Fruit fly (Drosophila melanogaster) whole organism, embryonic: ENCODE data around the gene alpha-Est9.

Source experiments
- CG10366 ChIP-seq: fragments of 200-800 bp; sonication (Bioruptor generic); IDR thresholded peaks from 2 replicates; pipeline ENCODE4 v1.3.6; 2022; ENCODE audit warnings: missing biosample characterization, missing genetic modification characterization
- CG18262 ChIP-seq: fragments of 200-800 bp; optimal IDR thresholded peaks from 3 replicates; lab custom pipeline; 2019; ENCODE audit warnings: missing biosample characterization, mild to moderate bottlenecking, missing genetic modification characterization, moderate library complexity
- bcd ChIP-seq: fragments of 200-800 bp; sonication (Bioruptor generic); optimal IDR thresholded peaks from 2 replicates; lab custom pipeline; 2017; ENCODE audit warnings: missing biosample characterization, mild to moderate bottlenecking, missing genetic modification characterization
- dysf ChIP-seq: fragments of 200-800 bp; sonication (Bioruptor generic); IDR thresholded peaks from 3 replicates; pipeline ENCODE4 v1.3.6; 2022; ENCODE audit warnings: missing biosample characterization, missing genetic modification characterization
- fd3F ChIP-seq: fragments of 200-800 bp; sonication (Bioruptor generic); optimal IDR thresholded peaks from 2 replicates; lab custom pipeline; 2018; ENCODE audit warnings: missing biosample characterization, mild to moderate bottlenecking, missing genetic modification characterization, moderate library complexity
- sug ChIP-seq: fragments of 200-800 bp; optimal IDR thresholded peaks from 2 replicates; lab custom pipeline; 2019; ENCODE audit warnings: missing biosample characterization, mild to moderate bottlenecking, missing genetic modification characterization, moderate library complexity

dm6 chr3R:7504989-7505761, at the start of gene alpha-Est9:
- TF ChIP-seq CG18262 (tag; lab: Kevin White, UChicago) = no peak
- no peak for TF ChIP-seq CG10366 (GFP tag; lab: Robert Waterston, UW)
- TF ChIP-seq dysf (GFP tag; lab: Robert Waterston, UW) = peak; percentile 25; the same call in 1 of the 3 replicates
- no peak for TF ChIP-seq fd3F (GFP tag; lab: Kevin White, UChicago)
- TF ChIP-seq sug (tag; lab: Kevin White, UChicago) = peak; percentile 67
- TF ChIP-seq bcd (GFP tag; lab: Kevin White, UChicago) = no peak
